Worm (Caenorhabditis elegans): ENCODE data around the gene srd-3.

DNA sequence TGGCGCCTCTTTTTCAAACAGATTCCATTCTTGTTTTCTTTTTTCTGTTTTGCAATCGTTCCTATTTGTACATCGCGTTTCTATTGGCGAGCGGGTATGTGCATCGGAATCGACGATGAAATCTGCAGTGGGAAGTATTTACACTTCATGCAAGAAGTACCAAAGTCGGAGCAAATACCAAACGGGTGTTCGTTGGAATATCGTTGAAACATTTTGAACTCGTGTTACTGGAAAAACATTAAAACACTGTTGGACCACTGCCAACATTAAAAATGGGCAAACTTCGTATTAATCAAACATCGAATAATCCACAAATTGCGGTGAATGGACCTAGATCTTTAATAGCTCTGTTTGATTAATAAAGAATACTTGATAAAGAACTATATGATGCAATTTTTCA is 49.7 kb downstream of the srd-3 start, which contains the start of gene C23H3.9:
- TF ChIP-seq hnd-1 (tag; optimal IDR thresholded peaks at IDR 0.05) (no peak), tra-4 (tag; optimal IDR thresholded peaks at IDR 0.05) (no peak), B0310.2 (tag; optimal IDR thresholded peaks at IDR 0.05) (no peak), ama-1 (optimal IDR thresholded peaks at IDR 0.05) (no peak), tbx-11 (GFP tag; IDR thresholded peaks at IDR 0.05) (no peak)
